Worm (Caenorhabditis elegans): Measurements from ENCODE around the gene T04F8.8.

DNA sequence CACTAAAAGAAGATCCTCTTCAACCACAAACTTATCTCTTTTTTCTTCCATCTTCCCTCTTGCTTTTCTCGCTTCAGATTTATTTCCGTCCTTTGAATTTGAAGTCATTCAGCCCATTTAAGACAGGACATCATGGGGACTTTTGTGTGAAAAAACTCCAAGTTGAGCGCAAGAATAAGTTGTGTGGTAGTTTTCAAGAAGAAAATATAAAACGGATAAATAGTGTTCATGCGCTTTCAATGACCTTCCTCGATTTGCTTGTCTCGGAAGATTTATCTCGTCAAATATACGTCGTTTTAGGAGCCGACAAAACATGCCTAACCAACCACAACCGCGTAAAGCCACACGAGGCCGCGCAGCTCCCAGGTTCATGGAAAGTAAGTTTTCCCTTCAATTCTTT, 15.2 kb upstream of the T04F8.8 start, which contains the start of gene sto-6:
- TF ChIP-seq dao-5 (tag; optimal IDR thresholded peaks at IDR 0.05), result no peak
- no peak for TF ChIP-seq him-1 (tag; optimal IDR thresholded peaks at IDR 0.05)
- TF ChIP-seq W03F9.2 (tag; optimal IDR thresholded peaks at IDR 0.05), result no peak
